Worm (Caenorhabditis elegans) whole organism, L1 larva: ENCODE results near the gene jkk-1.

ENCODE experiments used
- C04F5.9 ChIP-seq: sonication (generic microtip); optimal IDR thresholded peaks from 2 replicates; lab custom pipeline; 2016; ENCODE audit warnings: missing genetic modification characterization, missing compliant biosample characterization
- ama-1 ChIP-seq: fragments of 150-350 bp; optimal IDR thresholded peaks from 2 replicates; lab custom pipeline; 2014
- egl-27 ChIP-seq, 2 experiments: fragments of 150-350 bp in 1 of 2; sonication (generic microtip); optimal IDR thresholded peaks; 3 replicates each; lab custom pipeline; 2017 to 2018; ENCODE audit warnings: missing biosample characterization in 2 of 2, missing genetic modification characterization in 2 of 2, missing genetic modification reagents in 2 of 2
- fkh-4 ChIP-seq: sonication (generic microtip); optimal IDR thresholded peaks from 2 replicates; lab custom pipeline; 2016; ENCODE audit warnings: missing compliant biosample characterization, missing genetic modification characterization, borderline replicate concordance
- fkh-8 ChIP-seq: sonication (generic microtip); optimal IDR thresholded peaks from 2 replicates; lab custom pipeline; 2016; ENCODE audit warnings: mild to moderate bottlenecking, missing genetic modification characterization, missing compliant biosample characterization
- mep-1 ChIP-seq: fragments of 150-350 bp; optimal IDR thresholded peaks from 2 replicates; lab custom pipeline; 2014; ENCODE audit warnings: missing biosample characterization, missing genetic modification characterization
- nhr-71 ChIP-seq: sonication (generic microtip); optimal IDR thresholded peaks from 2 replicates; lab custom pipeline; 2016; ENCODE audit warnings: mild to moderate bottlenecking, missing genetic modification characterization, moderate library complexity, missing compliant biosample characterization
- skn-1 ChIP-seq: fragments of 150-350 bp; optimal IDR thresholded peaks from 2 replicates; lab custom pipeline; 2014; ENCODE audit warnings: missing biosample characterization, missing genetic modification characterization
- unc-62 ChIP-seq: fragments of 150-350 bp; optimal IDR thresholded peaks from 2 replicates; lab custom pipeline; 2014; ENCODE audit warnings: missing biosample characterization, missing genetic modification reagents, missing genetic modification characterization

- no peak for TF ChIP-seq ama-1 (lab: Kevin White, UChicago)
- TF ChIP-seq unc-62, result no peak
- no peak for TF ChIP-seq fkh-4 (tag; lab: Kevin White, UChicago)
- TF ChIP-seq egl-27 (tag; optimal IDR thresholded peaks at IDR 0.05; lab: Kevin White, UChicago), result no peak
- no peak for TF ChIP-seq fkh-8 (tag; lab: Kevin White, UChicago)
- no peak for TF ChIP-seq C04F5.9 (tag; lab: Kevin White, UChicago)
- TF ChIP-seq mep-1, result no peak
- TF ChIP-seq skn-1 (tag; lab: Kevin White, UChicago), result no peak
- no peak for TF ChIP-seq nhr-71 (tag; lab: Kevin White, UChicago)
Observed at ce11 chrX:5321563-5321962, 46.7 kb upstream of the jkk-1 start.
